Worm (Caenorhabditis elegans) whole organism, mixed stage, embryonic: ENCODE measurements around the gene amt-3.

Source experiments
- bed-3 ChIP-seq: fragments of 200-800 bp; sonication (Bioruptor generic); optimal IDR thresholded peaks from 3 replicates; lab custom pipeline; 2018; ENCODE audit warnings: mild to moderate bottlenecking, missing genetic modification characterization, moderate library complexity, missing compliant biosample characterization
- blmp-1 ChIP-seq: fragments of 150-350 bp; optimal IDR thresholded peaks from 2 replicates; lab custom pipeline; 2014; ENCODE audit warnings: missing biosample characterization, missing genetic modification characterization
- ceh-39 ChIP-seq: fragments of 150-350 bp; optimal IDR thresholded peaks from 2 replicates; lab custom pipeline; 2014; ENCODE audit warnings: missing biosample characterization, missing genetic modification characterization
- ceh-83 ChIP-seq: fragments of 200-800 bp; sonication (Bioruptor generic); optimal IDR thresholded peaks from 2 replicates; lab custom pipeline; 2018; ENCODE audit warnings: mild to moderate bottlenecking, missing genetic modification characterization, missing compliant biosample characterization
- ces-1 ChIP-seq: fragments of 150-350 bp; optimal IDR thresholded peaks from 2 replicates; lab custom pipeline; 2014; ENCODE audit warnings: missing biosample characterization, missing genetic modification reagents, missing genetic modification characterization
- drap-1 ChIP-seq: fragments of 200-800 bp; sonication (Bioruptor generic); optimal IDR thresholded peaks from 3 replicates; lab custom pipeline; 2018; ENCODE audit warnings: mild to moderate bottlenecking, missing genetic modification characterization, missing compliant biosample characterization
- elt-1 ChIP-seq: sonication (generic microtip); optimal IDR thresholded peaks from 2 replicates; lab custom pipeline; 2017; ENCODE audit warnings: missing genetic modification characterization, mild to moderate bottlenecking, missing compliant biosample characterization, antibody characterized with exemption, moderate library complexity, borderline replicate concordance; ENCODE audit not compliant: insufficient read depth
- flh-1 ChIP-seq: fragments of 200-800 bp; sonication (Bioruptor generic); optimal IDR thresholded peaks from 2 replicates; lab custom pipeline; 2018; ENCODE audit warnings: mild to moderate bottlenecking, missing genetic modification characterization, moderate library complexity, missing compliant biosample characterization
- ham-2 ChIP-seq: fragments of 200-800 bp; sonication (Bioruptor generic); optimal IDR thresholded peaks from 2 replicates; lab custom pipeline; 2018; ENCODE audit warnings: mild to moderate bottlenecking, missing genetic modification characterization, missing compliant biosample characterization
- lin-13 ChIP-seq: fragments of 150-350 bp; optimal IDR thresholded peaks from 2 replicates; lab custom pipeline; 2014; ENCODE audit warnings: missing biosample characterization, missing genetic modification characterization
- lin-32 ChIP-seq: fragments of 200-800 bp; sonication (Bioruptor generic); optimal IDR thresholded peaks from 2 replicates; lab custom pipeline; 2018; ENCODE audit warnings: mild to moderate bottlenecking, missing genetic modification characterization, missing compliant biosample characterization
- lsy-2 ChIP-seq: fragments of 150-350 bp; optimal IDR thresholded peaks from 2 replicates; lab custom pipeline; 2014; ENCODE audit warnings: missing biosample characterization, missing genetic modification characterization
- mab-5 ChIP-seq: fragments of 150-350 bp; optimal IDR thresholded peaks from 2 replicates; lab custom pipeline; 2014; ENCODE audit warnings: missing biosample characterization, missing genetic modification characterization
- mls-2 ChIP-seq: sonication (generic microtip); optimal IDR thresholded peaks from 2 replicates; lab custom pipeline; 2016; ENCODE audit warnings: mild to moderate bottlenecking, missing genetic modification characterization, moderate library complexity, missing compliant biosample characterization
- nhr-12 ChIP-seq: fragments of 150-350 bp; optimal IDR thresholded peaks from 2 replicates; lab custom pipeline; 2014; ENCODE audit warnings: missing biosample characterization, missing genetic modification characterization
- nhr-2 ChIP-seq: fragments of 150-350 bp; optimal IDR thresholded peaks from 2 replicates; lab custom pipeline; 2014; ENCODE audit warnings: missing biosample characterization, missing genetic modification characterization
- nhr-76 ChIP-seq: sonication (generic microtip); optimal IDR thresholded peaks from 2 replicates; lab custom pipeline; 2017; ENCODE audit warnings: missing biosample characterization, missing genetic modification characterization
- pha-4 ChIP-seq: fragments of 150-350 bp; optimal IDR thresholded peaks from 2 replicates; lab custom pipeline; 2018; ENCODE audit warnings: missing biosample characterization, missing genetic modification reagents, missing genetic modification characterization
- sem-2 ChIP-seq: fragments of 200-800 bp; sonication (Bioruptor generic); optimal IDR thresholded peaks from 2 replicates; lab custom pipeline; 2018; ENCODE audit warnings: mild to moderate bottlenecking, missing genetic modification characterization, missing compliant biosample characterization
- snpc-4 ChIP-seq: fragments of 150-350 bp; optimal IDR thresholded peaks from 2 replicates; lab custom pipeline; 2014; ENCODE audit warnings: missing biosample characterization, missing genetic modification characterization
- tbx-8 ChIP-seq: fragments of 200-800 bp; sonication (Bioruptor generic); optimal IDR thresholded peaks from 2 replicates; lab custom pipeline; 2018; ENCODE audit warnings: mild to moderate bottlenecking, missing genetic modification characterization, moderate library complexity, missing compliant biosample characterization
- unc-39 ChIP-seq: fragments of 150-350 bp; optimal IDR thresholded peaks from 2 replicates; lab custom pipeline; 2014; ENCODE audit warnings: missing biosample characterization, missing genetic modification characterization
- unc-62 ChIP-seq: fragments of 150-350 bp; optimal IDR thresholded peaks from 2 replicates; lab custom pipeline; 2014; ENCODE audit warnings: missing biosample characterization, missing genetic modification reagents, missing genetic modification characterization

amt-3 gene

ce11 chrII:8321244-8321643, 47.7 kb downstream of the amt-3 start, which contains the start of gene shw-1:
Gene shw-1, minus strand, starts transcription at chrII:8321471.
- no peak for TF ChIP-seq drap-1 (GFP tag; lab: Kevin White, UChicago)
- TF ChIP-seq lin-32 (GFP tag; lab: Kevin White, UChicago) = no peak

ce11 chrII:8316701-8317100, 52.3 kb downstream of the amt-3 start:
- TF ChIP-seq lin-32 (GFP tag; lab: Kevin White, UChicago) (no peak), nhr-76 (tag; lab: Kevin White, UChicago) (no peak), blmp-1 (tag; lab: Kevin White, UChicago) (no peak), bed-3 (GFP tag; lab: Kevin White, UChicago) (no peak), pha-4 (tag; lab: Kevin White, UChicago) (no peak), ceh-83 (GFP tag; lab: Kevin White, UChicago) (no peak), ces-1 (GFP tag; lab: Kevin White, UChicago) (no peak), snpc-4 (tag; lab: Kevin White, UChicago) (no peak), unc-39 (tag; lab: Kevin White, UChicago) (no peak), mls-2 (tag; lab: Kevin White, UChicago) (no peak), lsy-2 (tag; lab: Kevin White, UChicago) (no peak), elt-1 (tag; lab: Kevin White, UChicago) (no peak), ham-2 (GFP tag; lab: Kevin White, UChicago) (no peak), lin-13 (tag; lab: Kevin White, UChicago) (no peak), unc-62 (GFP tag; lab: Kevin White, UChicago) (no peak), flh-1 (no peak), nhr-2 (tag; lab: Kevin White, UChicago) (no peak), mab-5 (tag; lab: Kevin White, UChicago) (no peak), sem-2 (no peak), nhr-12 (tag; lab: Kevin White, UChicago) (no peak)

ce11 chrII:8314768-8315167, 54.2 kb downstream of the amt-3 start:
- TF ChIP-seq lin-32 (GFP tag; lab: Kevin White, UChicago) (no peak), bed-3 (GFP tag; lab: Kevin White, UChicago) (no peak), tbx-8 (GFP tag; lab: Kevin White, UChicago) (no peak), nhr-76 (tag; lab: Kevin White, UChicago) (no peak), ceh-39 (tag; lab: Kevin White, UChicago) (no peak), nhr-12 (tag; lab: Kevin White, UChicago) (no peak), ces-1 (GFP tag; lab: Kevin White, UChicago) (no peak)
